Fruit fly (Drosophila melanogaster) whole organism, embryonic: ENCODE measurements around the gene CG17982.

ENCODE experiments used
- Bgb ChIP-seq: fragments of 200-800 bp; sonication (Bioruptor generic); IDR thresholded peaks from 2 replicates; pipeline ENCODE4 v1.3.6; 2022; ENCODE audit warnings: missing biosample characterization, missing genetic modification characterization; ENCODE audit not compliant: partially characterized antibody
- CG10267 ChIP-seq: fragments of 200-800 bp; sonication (Bioruptor generic); optimal IDR thresholded peaks from 2 replicates; lab custom pipeline; 2018; ENCODE audit warnings: missing biosample characterization, mild to moderate bottlenecking, missing genetic modification characterization, moderate library complexity
- CG11085 ChIP-seq: fragments of 200-800 bp; sonication (Bioruptor generic); IDR thresholded peaks from 2 replicates; pipeline ENCODE4 v1.3.6; 2022; ENCODE audit warnings: missing biosample characterization, missing genetic modification characterization
- CG12155 ChIP-seq: fragments of 200-800 bp; sonication (Bioruptor generic); optimal IDR thresholded peaks from 3 replicates; lab custom pipeline; 2016; ENCODE audit warnings: missing biosample characterization, missing genetic modification characterization
- CG12942 ChIP-seq: fragments of 200-800 bp; sonication (Bioruptor generic); optimal IDR thresholded peaks from 3 replicates; lab custom pipeline; 2016; ENCODE audit warnings: missing biosample characterization, missing genetic modification characterization
- CG16813 ChIP-seq: fragments of 200-800 bp; sonication (Bioruptor generic); IDR thresholded peaks from 3 replicates; pipeline ENCODE4 v1.3.6; 2022; ENCODE audit warnings: missing biosample characterization, missing genetic modification characterization; ENCODE audit not compliant: partially characterized antibody
- CG17361 ChIP-seq: fragments of 200-800 bp; sonication (Bioruptor generic); IDR thresholded peaks from 3 replicates; pipeline ENCODE4 v1.3.6; 2022; ENCODE audit warnings: missing biosample characterization, missing genetic modification characterization
- CG18764 ChIP-seq: fragments of 200-800 bp; sonication (Bioruptor generic); optimal IDR thresholded peaks from 3 replicates; lab custom pipeline; 2016; ENCODE audit warnings: missing biosample characterization, missing genetic modification characterization
- CG2120 ChIP-seq: fragments of 200-800 bp; sonication (Bioruptor generic); optimal IDR thresholded peaks from 3 replicates; lab custom pipeline; 2016; ENCODE audit warnings: missing biosample characterization, missing genetic modification characterization
- CG2129 ChIP-seq: fragments of 200-800 bp; sonication (Bioruptor generic); IDR thresholded peaks from 2 replicates; pipeline ENCODE4 v1.3.6; 2022; ENCODE audit warnings: missing biosample characterization, missing genetic modification characterization; ENCODE audit not compliant: partially characterized antibody
- CG31365 ChIP-seq: fragments of 200-800 bp; sonication (Bioruptor generic); optimal IDR thresholded peaks from 2 replicates; lab custom pipeline; 2018; ENCODE audit warnings: missing biosample characterization, mild to moderate bottlenecking, missing genetic modification characterization
- CG31441 ChIP-seq: fragments of 200-800 bp; sonication (Bioruptor generic); IDR thresholded peaks from 2 replicates; pipeline ENCODE4 v1.3.6; 2022; ENCODE audit warnings: missing biosample characterization, missing genetic modification characterization
- CG34376 ChIP-seq: fragments of 200-800 bp; sonication (Bioruptor generic); optimal IDR thresholded peaks from 2 replicates; lab custom pipeline; 2018; ENCODE audit warnings: missing biosample characterization, mild to moderate bottlenecking, missing genetic modification characterization
- CG4404 ChIP-seq: fragments of 200-800 bp; sonication (Bioruptor generic); IDR thresholded peaks from 2 replicates; pipeline ENCODE4 v1.3.6; 2022; ENCODE audit warnings: missing biosample characterization, missing genetic modification characterization
- CG5245 ChIP-seq: fragments of 200-800 bp; sonication (Bioruptor generic); optimal IDR thresholded peaks from 3 replicates; lab custom pipeline; 2016; ENCODE audit warnings: missing biosample characterization, missing genetic modification characterization
- CG6175 ChIP-seq: fragments of 200-800 bp; sonication (Bioruptor generic); IDR thresholded peaks from 3 replicates; pipeline ENCODE4 v1.3.6; 2022; ENCODE audit warnings: missing biosample characterization, missing genetic modification characterization
- CG6254 ChIP-seq: fragments of 200-800 bp; sonication (Bioruptor generic); optimal IDR thresholded peaks from 3 replicates; lab custom pipeline; 2017; ENCODE audit warnings: mild to moderate bottlenecking, missing biosample characterization, missing genetic modification reagents, missing genetic modification characterization
- CG6683 ChIP-seq: fragments of 200-800 bp; sonication (Bioruptor generic); optimal IDR thresholded peaks from 2 replicates; lab custom pipeline; 2017; ENCODE audit warnings: missing biosample characterization, mild to moderate bottlenecking, missing genetic modification characterization, missing genetic modification reagents
- CG9932 ChIP-seq: fragments of 200-800 bp; sonication (Bioruptor generic); IDR thresholded peaks from 2 replicates; pipeline ENCODE4 v1.3.6; 2022; ENCODE audit warnings: missing biosample characterization, missing genetic modification characterization
- D ChIP-seq, 2 experiments: fragments of 200-800 bp in 1 of 2; fragments of >200 bp in 1 of 2; sonication (Bioruptor generic) in 1 of 2; optimal IDR thresholded peaks; 2 replicates in 1 of 2; 3 replicates in 1 of 2; lab custom pipeline; 2017; ENCODE audit warnings: mild to moderate bottlenecking in 1 of 2, missing biosample characterization in 1 of 2, missing genetic modification characterization in 1 of 2, missing genetic modification reagents in 1 of 2
- D19A ChIP-seq: fragments of 200-800 bp; optimal IDR thresholded peaks from 3 replicates; lab custom pipeline; 2019; ENCODE audit warnings: missing biosample characterization, mild to moderate bottlenecking, missing genetic modification characterization, moderate library complexity
- Ets97D ChIP-seq: fragments of 200-800 bp; sonication (Bioruptor generic); optimal IDR thresholded peaks from 3 replicates; lab custom pipeline; 2016; ENCODE audit warnings: missing biosample characterization, missing genetic modification characterization
- Gug ChIP-seq: fragments of 200-800 bp; sonication (Bioruptor generic); IDR thresholded peaks from 4 replicates; pipeline ENCODE4 v1.3.6; 2022; ENCODE audit warnings: missing biosample characterization, missing genetic modification characterization
- H15 ChIP-seq: fragments of 200-800 bp; sonication (Bioruptor generic); IDR thresholded peaks from 3 replicates; pipeline ENCODE4 v1.3.6; 2022; ENCODE audit warnings: missing biosample characterization, missing genetic modification characterization
- HLH3B ChIP-seq: fragments of 200-800 bp; sonication (Bioruptor generic); IDR thresholded peaks from 2 replicates; pipeline ENCODE4 v1.3.6; 2022; ENCODE audit warnings: missing biosample characterization, missing genetic modification characterization
- Hmx ChIP-seq: fragments of 200-800 bp; sonication (Bioruptor generic); optimal IDR thresholded peaks from 2 replicates; lab custom pipeline; 2016; ENCODE audit warnings: missing biosample characterization, missing genetic modification characterization
- Lhr ChIP-seq: fragments of 200-800 bp; sonication (Bioruptor generic); optimal IDR thresholded peaks from 3 replicates; lab custom pipeline; 2017; ENCODE audit warnings: mild to moderate bottlenecking, missing biosample characterization, missing genetic modification reagents, missing genetic modification characterization
- MBD-R2 ChIP-seq: fragments of 200-800 bp; sonication (Bioruptor generic); IDR thresholded peaks from 2 replicates; pipeline ENCODE4 v1.3.6; 2022; ENCODE audit warnings: missing biosample characterization, missing genetic modification characterization
- Meics ChIP-seq: fragments of 200-800 bp; sonication (Bioruptor generic); optimal IDR thresholded peaks from 2 replicates; lab custom pipeline; 2017; ENCODE audit warnings: missing biosample characterization, mild to moderate bottlenecking, missing genetic modification characterization
- Sox102F ChIP-seq: fragments of 200-800 bp; sonication (Bioruptor generic); optimal IDR thresholded peaks from 2 replicates; lab custom pipeline; 2018; ENCODE audit warnings: missing biosample characterization, mild to moderate bottlenecking, missing genetic modification characterization, moderate library complexity
- Vsx1 ChIP-seq: fragments of 200-800 bp; sonication (Bioruptor generic); optimal IDR thresholded peaks from 2 replicates; lab custom pipeline; 2017; ENCODE audit warnings: missing biosample characterization, mild to moderate bottlenecking, missing genetic modification characterization, missing genetic modification reagents
- Xbp1 ChIP-seq: fragments of 200-800 bp; sonication (Bioruptor generic); optimal IDR thresholded peaks from 3 replicates; lab custom pipeline; 2016; ENCODE audit warnings: missing biosample characterization, mild to moderate bottlenecking, missing genetic modification characterization
- da ChIP-seq: fragments of 200-800 bp; sonication (Bioruptor generic); optimal IDR thresholded peaks from 2 replicates; lab custom pipeline; 2016; ENCODE audit warnings: missing biosample characterization, missing genetic modification characterization
- dpn ChIP-seq, 2 experiments: fragments of 200-800 bp; sonication (Bioruptor generic); optimal IDR thresholded peaks; 3 replicates each; lab custom pipeline; 2016; ENCODE audit warnings: missing biosample characterization in 2 of 2, missing genetic modification characterization in 2 of 2
- emc ChIP-seq: fragments of 200-800 bp; sonication (Bioruptor generic); optimal IDR thresholded peaks from 2 replicates; lab custom pipeline; 2016; ENCODE audit warnings: missing biosample characterization, missing genetic modification characterization
- ham ChIP-seq: fragments of 200-800 bp; sonication (Bioruptor generic); IDR thresholded peaks from 2 replicates; pipeline ENCODE4 v1.3.6; 2022; ENCODE audit warnings: missing biosample characterization, missing genetic modification characterization
- hbn ChIP-seq: fragments of 200-800 bp; sonication (Bioruptor generic); IDR thresholded peaks from 2 replicates; pipeline ENCODE4 v1.3.6; 2022; ENCODE audit warnings: missing biosample characterization, missing genetic modification characterization; ENCODE audit not compliant: partially characterized antibody
- hkb ChIP-seq, 2 experiments: fragments of 200-800 bp in 1 of 2; fragments of >200 bp in 1 of 2; sonication (Bioruptor generic) in 1 of 2; IDR thresholded peaks in 1 of 2; optimal IDR thresholded peaks in 1 of 2; 2 replicates each; pipeline versions ENCODE4 v1.3.6 to Lab custom; 2017 to 2022; ENCODE audit warnings: missing biosample characterization in 1 of 2, missing genetic modification characterization in 1 of 2
- ind ChIP-seq: fragments of 200-800 bp; sonication (Bioruptor generic); optimal IDR thresholded peaks from 3 replicates; lab custom pipeline; 2016; ENCODE audit warnings: missing biosample characterization, missing genetic modification characterization
- kay ChIP-seq: fragments of 200-800 bp; sonication (Bioruptor generic); optimal IDR thresholded peaks from 2 replicates; lab custom pipeline; 2016; ENCODE audit warnings: missing biosample characterization, missing genetic modification characterization
- lbe ChIP-seq: fragments of 200-800 bp; sonication (Bioruptor generic); optimal IDR thresholded peaks from 2 replicates; lab custom pipeline; 2016; ENCODE audit warnings: missing biosample characterization, mild to moderate bottlenecking, missing genetic modification characterization
- mirr ChIP-seq: fragments of 200-800 bp; sonication (Bioruptor generic); optimal IDR thresholded peaks from 3 replicates; lab custom pipeline; 2018; ENCODE audit warnings: missing biosample characterization, mild to moderate bottlenecking, missing genetic modification characterization
- pfk ChIP-seq: fragments of 200-800 bp; sonication (Bioruptor generic); optimal IDR thresholded peaks from 2 replicates; lab custom pipeline; 2018; ENCODE audit warnings: missing biosample characterization, mild to moderate bottlenecking, missing genetic modification characterization, moderate library complexity
- pzg ChIP-seq: fragments of 200-800 bp; sonication (Bioruptor generic); optimal IDR thresholded peaks from 3 replicates; lab custom pipeline; 2018; ENCODE audit warnings: missing biosample characterization, mild to moderate bottlenecking, missing genetic modification characterization, moderate library complexity
- sna ChIP-seq: fragments of 200-800 bp; sonication (Bioruptor generic); IDR thresholded peaks from 2 replicates; pipeline ENCODE4 v1.3.6; 2022; ENCODE audit warnings: missing biosample characterization, missing genetic modification characterization; ENCODE audit not compliant: partially characterized antibody
- sqz ChIP-seq: fragments of 200-800 bp; sonication (Bioruptor generic); optimal IDR thresholded peaks from 3 replicates; lab custom pipeline; 2018; ENCODE audit warnings: missing biosample characterization, mild to moderate bottlenecking, missing genetic modification characterization
- sug ChIP-seq: fragments of 200-800 bp; optimal IDR thresholded peaks from 2 replicates; lab custom pipeline; 2019; ENCODE audit warnings: missing biosample characterization, mild to moderate bottlenecking, missing genetic modification characterization, moderate library complexity
- tup ChIP-seq: fragments of 200-800 bp; sonication (Bioruptor generic); optimal IDR thresholded peaks from 2 replicates; lab custom pipeline; 2016; ENCODE audit warnings: missing biosample characterization, mild to moderate bottlenecking, missing genetic modification characterization, moderate library complexity
- vvl ChIP-seq: fragments of 200-800 bp; sonication (Bioruptor generic); IDR thresholded peaks from 2 replicates; pipeline ENCODE4 v1.3.6; 2022; ENCODE audit warnings: missing biosample characterization, missing genetic modification characterization

Gene CG17982

DNA sequence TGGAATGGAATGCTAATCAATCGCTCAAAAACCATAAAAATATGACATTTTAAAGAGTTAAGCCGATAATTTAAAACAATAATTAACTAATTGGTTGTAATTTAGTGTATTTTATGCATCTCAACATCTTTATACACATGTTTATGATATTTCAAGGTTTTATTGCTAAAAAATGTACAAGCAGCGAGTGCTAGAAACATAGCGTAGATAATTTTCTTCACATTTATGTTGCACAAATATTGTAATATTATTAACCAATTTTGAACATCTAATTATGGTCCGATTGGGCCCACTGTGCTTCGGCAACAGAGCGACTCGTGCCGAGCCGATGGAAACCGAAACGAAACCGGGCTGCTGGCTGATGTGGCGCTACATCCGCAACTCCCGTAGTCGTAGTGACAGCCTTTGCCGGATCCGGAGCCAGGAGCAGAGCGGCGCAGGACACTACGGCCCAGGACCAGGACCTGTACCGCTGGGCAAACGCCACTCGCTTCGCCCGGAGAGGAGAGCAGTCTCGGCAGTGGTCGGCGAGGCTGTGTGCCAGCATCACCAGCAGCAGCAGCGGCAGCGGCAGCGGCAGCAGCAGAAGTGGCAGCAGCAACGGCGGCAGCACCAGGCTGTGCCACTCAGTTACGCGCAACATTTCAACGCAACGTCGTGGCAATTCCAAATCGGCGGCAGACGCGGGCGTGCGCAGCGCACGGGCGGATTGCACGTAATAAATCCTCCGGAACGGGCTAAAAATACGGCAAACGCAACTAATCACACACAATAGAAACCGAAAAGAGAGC, 34.7 kb upstream of the CG17982 start, which contains the start of gene sdt (continued):
- TF ChIP-seq CG5245 (no peak), da (GFP tag; lab: Kevin White, UChicago) (no peak), CG12942 (GFP tag; lab: Kevin White, UChicago) (no peak), ind (GFP tag; lab: Kevin White, UChicago) (no peak), Vsx1 (GFP tag; lab: Kevin White, UChicago) (no peak), ham (GFP tag; lab: Robert Waterston, UW) (no peak), D (optimal IDR thresholded peaks at IDR 0.05; lab: Kevin White, UChicago) (no peak), D (GFP tag; optimal IDR thresholded peaks at IDR 0.05; lab: Kevin White, UChicago) (no peak), CG6254 (no peak), CG2120 (GFP tag; lab: Kevin White, UChicago) (peak; percentile 8), Ets97D (GFP tag; lab: Kevin White, UChicago) (no peak), CG6175 (GFP tag; lab: Robert Waterston, UW) (no peak), CG11085 (GFP tag; lab: Robert Waterston, UW) (no peak), pzg (no peak), hkb (optimal IDR thresholded peaks at IDR 0.05; lab: Kevin White, UChicago) (no peak), hkb (GFP tag; IDR thresholded peaks at IDR 0.05; lab: Robert Waterston, UW) (no peak), sna (GFP tag; lab: Robert Waterston, UW) (no peak), CG4404 (GFP tag; lab: Robert Waterston, UW) (no peak), Xbp1 (GFP tag; lab: Kevin White, UChicago) (no peak), hbn (GFP tag; lab: Robert Waterston, UW) (no peak), HLH3B (no peak), MBD-R2 (GFP tag; lab: Robert Waterston, UW) (no peak), emc (GFP tag; lab: Kevin White, UChicago) (no peak), sug (tag; lab: Kevin White, UChicago) (peak; percentile 7), CG34376 (GFP tag; lab: Kevin White, UChicago) (no peak), Bgb (GFP tag; lab: Robert Waterston, UW) (no peak), Hmx (no peak), tup (GFP tag; lab: Kevin White, UChicago) (no peak), CG6683 (GFP tag; lab: Kevin White, UChicago) (no peak), CG31441 (GFP tag; lab: Robert Waterston, UW) (no peak; the same call in 1 of the 2 replicates), D19A (tag; lab: Kevin White, UChicago) (no peak), Gug (GFP tag; lab: Robert Waterston, UW) (no peak), Meics (no peak), dpn (GFP tag; optimal IDR thresholded peaks at IDR 0.05; lab: Kevin White, UChicago) (peak in 1 of 2 experiments; percentile 4), CG2129 (GFP tag; lab: Robert Waterston, UW) (no peak), sqz (GFP tag; lab: Kevin White, UChicago) (no peak), CG9932 (GFP tag; lab: Robert Waterston, UW) (no peak), H15 (GFP tag; lab: Robert Waterston, UW) (no peak), CG16813 (no peak), CG17361 (peak; percentile 59; the same call in 1 of the 3 replicates), Sox102F (GFP tag; lab: Kevin White, UChicago) (peak; percentile 22), CG31365 (tag; lab: Kevin White, UChicago) (no peak), CG10267 (tag; lab: Kevin White, UChicago) (no peak), pfk (GFP tag; lab: Kevin White, UChicago) (no peak), mirr (no peak), vvl (GFP tag; lab: Robert Waterston, UW) (no peak), CG18764 (GFP tag; lab: Kevin White, UChicago) (no peak), lbe (GFP tag; lab: Kevin White, UChicago) (no peak), CG12155 (GFP tag; lab: Kevin White, UChicago) (no peak), Lhr (GFP tag; lab: Kevin White, UChicago) (no peak), kay (GFP tag; lab: Kevin White, UChicago) (no peak)
